Worm (Caenorhabditis elegans) whole organism, young adult: Measurements from ENCODE around the gene fkb-3.

Experiments used
- B0336.3 ChIP-seq: fragments of 200-800 bp; sonication (Bioruptor generic); IDR thresholded peaks from 2 replicates; pipeline ENCODE4 v1.3.6; 2022; ENCODE audit warnings: missing genetic modification characterization, missing compliant biosample characterization
- F37B4.10 ChIP-seq: fragments of 200-800 bp; sonication (Bioruptor generic); IDR thresholded peaks from 2 replicates; pipeline ENCODE4 v1.3.6; 2022; ENCODE audit warnings: missing genetic modification characterization, missing compliant biosample characterization
- bed-1 ChIP-seq: fragments of 200-800 bp; sonication (Bioruptor generic); IDR thresholded peaks from 2 replicates; pipeline ENCODE4 v1.3.6; 2022; ENCODE audit warnings: missing genetic modification reagents, missing genetic modification characterization, missing compliant biosample characterization
- ceh-100 ChIP-seq: fragments of 200-800 bp; sonication (Bioruptor generic); IDR thresholded peaks from 2 replicates; pipeline ENCODE4 v1.3.6; 2022; ENCODE audit warnings: missing genetic modification reagents, missing genetic modification characterization, missing compliant biosample characterization
- ceh-27 ChIP-seq: fragments of 200-800 bp; sonication (Bioruptor generic); optimal IDR thresholded peaks from 2 replicates; lab custom pipeline; 2018; ENCODE audit warnings: mild to moderate bottlenecking, missing genetic modification characterization, moderate library complexity, missing compliant biosample characterization
- ekl-4 ChIP-seq: fragments of 200-800 bp; sonication (Bioruptor generic); IDR thresholded peaks from 2 replicates; pipeline ENCODE4 v1.3.6; 2022; ENCODE audit warnings: missing genetic modification reagents, missing genetic modification characterization, missing compliant biosample characterization
- hrde-1 ChIP-seq: sonication (generic microtip); optimal IDR thresholded peaks from 2 replicates; lab custom pipeline; 2016; ENCODE audit warnings: missing genetic modification characterization, mild to moderate bottlenecking, missing compliant biosample characterization, moderate library complexity, missing genotype, missing genetic modification reagents, borderline replicate concordance
- lsy-27 ChIP-seq: sonication (generic microtip); optimal IDR thresholded peaks from 2 replicates; lab custom pipeline; 2017; ENCODE audit warnings: missing genetic modification characterization, mild to moderate bottlenecking, missing compliant biosample characterization, antibody characterized with exemption, missing genotype, borderline replicate concordance; ENCODE audit not compliant: insufficient read depth
- rec-8 ChIP-seq, 2 experiments: sonication (generic microtip); optimal IDR thresholded peaks; 2 replicates each; lab custom pipeline; 2016; ENCODE audit warnings: mild to moderate bottlenecking in 2 of 2, missing genetic modification characterization in 2 of 2, missing genetic modification reagents in 2 of 2, missing genotype in 2 of 2, missing biosample characterization in 1 of 2, missing compliant biosample characterization in 1 of 2, moderate library complexity in 1 of 2
- repo-1 ChIP-seq: sonication (generic microtip); optimal IDR thresholded peaks from 2 replicates; lab custom pipeline; 2017; ENCODE audit warnings: mild to moderate bottlenecking, missing genetic modification characterization, missing compliant biosample characterization
- unc-130 ChIP-seq: sonication (generic microtip); optimal IDR thresholded peaks from 2 replicates; lab custom pipeline; 2016; ENCODE audit warnings: missing genetic modification reagents, missing genetic modification characterization, missing compliant biosample characterization
- zfh-2 ChIP-seq: fragments of 200-800 bp; sonication (Bioruptor generic); conservative IDR thresholded peaks from 2 replicates; pipeline ENCODE4 v1.3.6; 2022; ENCODE audit warnings: missing genetic modification reagents, missing genetic modification characterization, missing compliant biosample characterization
- ztf-18 ChIP-seq: sonication (generic microtip); optimal IDR thresholded peaks from 2 replicates; lab custom pipeline; 2016; ENCODE audit warnings: missing genotype, mild to moderate bottlenecking, missing genetic modification characterization, missing compliant biosample characterization
- ztf-6 ChIP-seq: fragments of 200-800 bp; sonication (Bioruptor generic); IDR thresholded peaks from 2 replicates; pipeline ENCODE4 v1.3.6; 2022; ENCODE audit warnings: missing genetic modification reagents, missing genetic modification characterization, missing compliant biosample characterization

ce11 chrV:7216016-7216415 lies 9.0 kb upstream of the fkb-3 start:
- TF ChIP-seq ztf-6, result no peak
- no peak for TF ChIP-seq rec-8 (tag; optimal IDR thresholded peaks at IDR 0.05; lab: Kevin White, UChicago)
- no peak for TF ChIP-seq ztf-18 (tag; lab: Kevin White, UChicago)
- no peak for TF ChIP-seq ceh-27 (GFP tag; lab: Kevin White, UChicago)
- no peak for TF ChIP-seq ceh-100
- TF ChIP-seq bed-1 (GFP tag; lab: Robert Waterston, UW), result no peak
- no peak for TF ChIP-seq ekl-4
- TF ChIP-seq lsy-27 (tag; lab: Kevin White, UChicago), result no peak
- TF ChIP-seq B0336.3 (GFP tag; lab: Robert Waterston, UW), result no peak
- TF ChIP-seq unc-130 (GFP tag; lab: Kevin White, UChicago), result no peak
- no peak for TF ChIP-seq hrde-1 (tag; lab: Kevin White, UChicago)
- TF ChIP-seq F37B4.10 (GFP tag; lab: Robert Waterston, UW), result no peak
- TF ChIP-seq zfh-2 (GFP tag; lab: Robert Waterston, UW), result peak; percentile 71
- no peak for TF ChIP-seq repo-1 (tag; lab: Kevin White, UChicago)
